Worm (Caenorhabditis elegans): ENCODE results near the gene math-45.

math-45 gene

ce11 chrII:1475328-1475727 lies 41.9 kb downstream of the math-45 start:
- TF ChIP-seq fkh-8 (tag; optimal IDR thresholded peaks at IDR 0.05) (peak; percentile 22), elt-2 (tag; optimal IDR thresholded peaks at IDR 0.05) (peak; percentile 66), unc-30 (tag; optimal IDR thresholded peaks at IDR 0.05) (no peak), irx-1 (tag; optimal IDR thresholded peaks at IDR 0.05) (no peak)

- TF ChIP-seq egl-27 (tag; optimal IDR thresholded peaks at IDR 0.05) (no peak), efl-1 (optimal IDR thresholded peaks at IDR 0.05) (no peak), efl-1 (GFP tag; optimal IDR thresholded peaks at IDR 0.05 in 1 of 2) (peak in 1 of 2 experiments; percentile 4), xbp-1 (tag; optimal IDR thresholded peaks at IDR 0.05) (no peak)
Observed at ce11 chrII:1474807-1475206, 42.4 kb downstream of the math-45 start.

- no peak for TF ChIP-seq swsn-7 (tag; optimal IDR thresholded peaks at IDR 0.05)
- no peak for TF ChIP-seq sup-37 (GFP tag; optimal IDR thresholded peaks at IDR 0.05)
- TF ChIP-seq hlh-17 (GFP tag; optimal IDR thresholded peaks at IDR 0.05; ENCODE audit: borderline replicate concordance): no peak
- no peak for TF ChIP-seq ceh-88 (GFP tag; IDR thresholded peaks at IDR 0.05)
- TF ChIP-seq lin-13 (GFP tag; optimal IDR thresholded peaks at IDR 0.05): no peak
- TF ChIP-seq unc-130 (tag; optimal IDR thresholded peaks at IDR 0.05): no peak
- TF ChIP-seq ceh-8 (GFP tag; optimal IDR thresholded peaks at IDR 0.05): no peak
- TF ChIP-seq egl-27 (tag; optimal IDR thresholded peaks at IDR 0.05): no peak
- no peak for TF ChIP-seq unc-98 (GFP tag; IDR thresholded peaks at IDR 0.05)
- TF ChIP-seq tlp-1 (tag; optimal IDR thresholded peaks at IDR 0.05): no peak
- TF ChIP-seq lin-35 (GFP tag; optimal IDR thresholded peaks at IDR 0.05): no peak
- no peak for TF ChIP-seq mab-9 (GFP tag; IDR thresholded peaks at IDR 0.05)
- no peak for TF ChIP-seq efl-3 (GFP tag; optimal IDR thresholded peaks at IDR 0.05)
- no peak for TF ChIP-seq nhr-12 (tag; optimal IDR thresholded peaks at IDR 0.05)
- no peak for TF ChIP-seq ces-1 (GFP tag; optimal IDR thresholded peaks at IDR 0.05)
- no peak for TF ChIP-seq dpl-1 (GFP tag; optimal IDR thresholded peaks at IDR 0.05)
- TF ChIP-seq lin-14 (GFP tag; optimal IDR thresholded peaks at IDR 0.05): no peak
- no peak for TF ChIP-seq egl-13 (tag; optimal IDR thresholded peaks at IDR 0.05)
- TF ChIP-seq fkh-4 (tag; optimal IDR thresholded peaks at IDR 0.05; ENCODE audit: borderline replicate concordance): no peak
- TF ChIP-seq isw-1 (GFP tag; IDR thresholded peaks at IDR 0.05): no peak
Observed at ce11 chrII:1473481-1473880, 43.8 kb downstream of the math-45 start, which contains the start of gene H17B01.5. Gene H17B01.5 (minus strand): TSS chrII:1473581.

ce11 chrII:1470515-1470966 lies 46.7 kb downstream of the math-45 start, which contains the start of gene H17B01.2:
Gene H17B01.2 (plus strand): TSS chrII:1470565.
- TF ChIP-seq unc-62 (GFP tag; optimal IDR thresholded peaks at IDR 0.05): no peak
- TF ChIP-seq efl-3 (GFP tag; optimal IDR thresholded peaks at IDR 0.05): no peak
- no peak for TF ChIP-seq nhr-47 (tag; optimal IDR thresholded peaks at IDR 0.05)
- no peak for TF ChIP-seq pax-3 (tag; optimal IDR thresholded peaks at IDR 0.05)
- TF ChIP-seq unc-98 (GFP tag; IDR thresholded peaks at IDR 0.05): no peak
- TF ChIP-seq efl-1 (optimal IDR thresholded peaks at IDR 0.05): no peak
- no peak for TF ChIP-seq efl-1 (GFP tag; optimal IDR thresholded peaks at IDR 0.05 in 1 of 2)
- no peak for TF ChIP-seq isw-1 (GFP tag; IDR thresholded peaks at IDR 0.05)
- no peak for TF ChIP-seq nhr-19 (GFP tag; conservative IDR thresholded peaks at IDR 0.05)
- no peak for TF ChIP-seq nhr-12 (tag; optimal IDR thresholded peaks at IDR 0.05)
- TF ChIP-seq unc-86 (tag; optimal IDR thresholded peaks at IDR 0.05): no peak
- no peak for TF ChIP-seq skn-1 (tag; optimal IDR thresholded peaks at IDR 0.05)
- no peak for TF ChIP-seq C34B4.2 (tag; optimal IDR thresholded peaks at IDR 0.05)
- TF ChIP-seq ceh-88 (GFP tag; IDR thresholded peaks at IDR 0.05): no peak
- no peak for TF ChIP-seq lin-14 (GFP tag; optimal IDR thresholded peaks at IDR 0.05)
- no peak for TF ChIP-seq C16A3.4 (tag; optimal IDR thresholded peaks at IDR 0.05)
- TF ChIP-seq snpc-4 (tag; optimal IDR thresholded peaks at IDR 0.05): no peak
- no peak for TF ChIP-seq nhr-84 (tag; optimal IDR thresholded peaks at IDR 0.05)
- TF ChIP-seq xbp-1 (tag; optimal IDR thresholded peaks at IDR 0.05): no peak
- TF ChIP-seq zip-4 (GFP tag; optimal IDR thresholded peaks at IDR 0.05): no peak
